Worm (Caenorhabditis elegans) whole organism, mixed stage, embryonic: ENCODE measurements around the gene F34D10.3.

Experiments used
- ceh-83 ChIP-seq: fragments of 200-800 bp; sonication (Bioruptor generic); optimal IDR thresholded peaks from 2 replicates; lab custom pipeline; 2018; ENCODE audit warnings: mild to moderate bottlenecking, missing genetic modification characterization, missing compliant biosample characterization
- ces-1 ChIP-seq: fragments of 150-350 bp; optimal IDR thresholded peaks from 2 replicates; lab custom pipeline; 2014; ENCODE audit warnings: missing biosample characterization, missing genetic modification reagents, missing genetic modification characterization
- cnd-1 ChIP-seq: fragments of 200-800 bp; sonication (Bioruptor generic); optimal IDR thresholded peaks from 2 replicates; lab custom pipeline; 2018; ENCODE audit warnings: mild to moderate bottlenecking, missing genetic modification characterization, missing compliant biosample characterization
- elt-3 ChIP-seq: fragments of 150-350 bp; optimal IDR thresholded peaks from 2 replicates; lab custom pipeline; 2014; ENCODE audit warnings: missing biosample characterization, missing genetic modification characterization
- lsy-2 ChIP-seq: fragments of 150-350 bp; optimal IDR thresholded peaks from 2 replicates; lab custom pipeline; 2014; ENCODE audit warnings: missing biosample characterization, missing genetic modification characterization
- mep-1 ChIP-seq: fragments of 150-350 bp; optimal IDR thresholded peaks from 2 replicates; lab custom pipeline; 2017; ENCODE audit warnings: missing biosample characterization, missing genetic modification reagents, missing genetic modification characterization, inconsistent platforms
- mls-2 ChIP-seq: sonication (generic microtip); optimal IDR thresholded peaks from 2 replicates; lab custom pipeline; 2016; ENCODE audit warnings: mild to moderate bottlenecking, missing genetic modification characterization, moderate library complexity, missing compliant biosample characterization
- nhr-237 ChIP-seq: fragments of 150-350 bp; optimal IDR thresholded peaks from 2 replicates; lab custom pipeline; 2014; ENCODE audit warnings: missing biosample characterization, missing genetic modification characterization
- nhr-76 ChIP-seq: sonication (generic microtip); optimal IDR thresholded peaks from 2 replicates; lab custom pipeline; 2017; ENCODE audit warnings: missing biosample characterization, missing genetic modification characterization
- pha-4 ChIP-seq: fragments of 150-350 bp; optimal IDR thresholded peaks from 2 replicates; lab custom pipeline; 2018; ENCODE audit warnings: missing biosample characterization, missing genetic modification reagents, missing genetic modification characterization
- snpc-4 ChIP-seq: fragments of 150-350 bp; optimal IDR thresholded peaks from 2 replicates; lab custom pipeline; 2014; ENCODE audit warnings: missing biosample characterization, missing genetic modification characterization
- tbx-8 ChIP-seq: fragments of 200-800 bp; sonication (Bioruptor generic); optimal IDR thresholded peaks from 2 replicates; lab custom pipeline; 2018; ENCODE audit warnings: mild to moderate bottlenecking, missing genetic modification characterization, moderate library complexity, missing compliant biosample characterization
- ztf-11 ChIP-seq: fragments of 150-350 bp; optimal IDR thresholded peaks from 2 replicates; lab custom pipeline; 2014; ENCODE audit warnings: missing biosample characterization, missing genetic modification characterization

- TF ChIP-seq lsy-2, result no peak
- TF ChIP-seq pha-4 (tag; lab: Kevin White, UChicago), result no peak
- no peak for TF ChIP-seq tbx-8 (GFP tag; lab: Kevin White, UChicago)
- TF ChIP-seq mls-2, result no peak
- no peak for TF ChIP-seq ces-1 (GFP tag; lab: Kevin White, UChicago)
- no peak for TF ChIP-seq nhr-237 (tag; lab: Kevin White, UChicago)
- no peak for TF ChIP-seq mep-1
- no peak for TF ChIP-seq cnd-1
- no peak for TF ChIP-seq elt-3 (tag; lab: Kevin White, UChicago)
- no peak for TF ChIP-seq snpc-4 (tag; lab: Kevin White, UChicago)
- TF ChIP-seq ztf-11 (tag; lab: Kevin White, UChicago), result no peak
- TF ChIP-seq ceh-83, result no peak
- TF ChIP-seq nhr-76, result no peak
Observed at ce11 chrIII:3764043-3764442, 30.0 kb downstream of the F34D10.3 start.
